Worm (Caenorhabditis elegans) whole organism, young adult: Measurements from ENCODE around the gene ZC395.5.

Experiments used
- B0261.1 ChIP-seq: sonication (generic microtip); optimal IDR thresholded peaks from 2 replicates; lab custom pipeline; 2016; ENCODE audit warnings: mild to moderate bottlenecking, missing genetic modification characterization, moderate library complexity, missing compliant biosample characterization
- C06A6.2 ChIP-seq: fragments of 200-800 bp; sonication (Bioruptor generic); conservative IDR thresholded peaks from 2 replicates; pipeline ENCODE4 v1.3.6; 2022; ENCODE audit warnings: missing genetic modification characterization, missing compliant biosample characterization
- D2030.7 ChIP-seq: fragments of 200-800 bp; sonication (Bioruptor generic); IDR thresholded peaks from 2 replicates; pipeline ENCODE4 v1.3.6; 2022; ENCODE audit warnings: missing genetic modification reagents, missing genetic modification characterization, missing compliant biosample characterization
- F49E8.2 ChIP-seq: sonication (generic microtip); optimal IDR thresholded peaks from 3 replicates; lab custom pipeline; 2017; ENCODE audit warnings: missing genetic modification characterization, mild to moderate bottlenecking, missing compliant biosample characterization, antibody characterized with exemption, moderate library complexity; ENCODE audit not compliant: insufficient read depth
- F57A8.1 ChIP-seq: fragments of 200-800 bp; sonication (Bioruptor generic); optimal IDR thresholded peaks from 2 replicates; lab custom pipeline; 2018; ENCODE audit warnings: mild to moderate bottlenecking, missing genetic modification characterization, moderate library complexity, missing compliant biosample characterization
- F57C9.4 ChIP-seq: sonication (generic microtip); optimal IDR thresholded peaks from 2 replicates; lab custom pipeline; 2017; ENCODE audit warnings: mild to moderate bottlenecking, missing genetic modification characterization, missing compliant biosample characterization
- K12H6.12 ChIP-seq: fragments of 200-800 bp; sonication (Bioruptor generic); optimal IDR thresholded peaks from 2 replicates; lab custom pipeline; 2018; ENCODE audit warnings: mild to moderate bottlenecking, missing genetic modification characterization, missing compliant biosample characterization
- T26A5.8 ChIP-seq: sonication (generic microtip); optimal IDR thresholded peaks from 2 replicates; lab custom pipeline; 2016; ENCODE audit warnings: missing genetic modification characterization, missing compliant biosample characterization
- Y53G8AR.9 ChIP-seq: fragments of 200-800 bp; sonication (Bioruptor generic); conservative IDR thresholded peaks from 2 replicates; pipeline ENCODE4 v1.3.6; 2022; ENCODE audit warnings: missing genetic modification reagents, missing genetic modification characterization, missing compliant biosample characterization
- Y67H2A.10 ChIP-seq: fragments of 200-800 bp; sonication (Bioruptor generic); conservative IDR thresholded peaks from 2 replicates; pipeline ENCODE4 v1.3.6; 2022; ENCODE audit warnings: missing genetic modification reagents, missing genetic modification characterization, missing compliant biosample characterization
- aptf-2 ChIP-seq: fragments of 200-800 bp; sonication (Bioruptor generic); conservative IDR thresholded peaks from 2 replicates; pipeline ENCODE4 v1.3.6; 2022; ENCODE audit warnings: missing genetic modification reagents, missing genetic modification characterization, missing compliant biosample characterization
- attf-3 ChIP-seq: fragments of 200-800 bp; sonication (Bioruptor generic); conservative IDR thresholded peaks from 2 replicates; pipeline ENCODE4 v1.3.6; 2022; ENCODE audit warnings: missing genetic modification reagents, missing genetic modification characterization, missing compliant biosample characterization
- cebp-2 ChIP-seq: fragments of 200-800 bp; sonication (Bioruptor generic); IDR thresholded peaks from 2 replicates; pipeline ENCODE4 v1.3.6; 2022; ENCODE audit warnings: missing genetic modification characterization, missing compliant biosample characterization
- ceh-27 ChIP-seq: fragments of 200-800 bp; sonication (Bioruptor generic); optimal IDR thresholded peaks from 2 replicates; lab custom pipeline; 2018; ENCODE audit warnings: mild to moderate bottlenecking, missing genetic modification characterization, moderate library complexity, missing compliant biosample characterization
- dox-1 ChIP-seq: fragments of 200-800 bp; sonication (Bioruptor generic); IDR thresholded peaks from 2 replicates; pipeline ENCODE4 v1.3.6; 2022; ENCODE audit warnings: missing genetic modification reagents, missing genetic modification characterization, missing compliant biosample characterization
- dpl-1 ChIP-seq: fragments of 150-350 bp; optimal IDR thresholded peaks from 2 replicates; lab custom pipeline; 2014; ENCODE audit warnings: missing biosample characterization, missing genetic modification reagents, missing genetic modification characterization
- efl-1 ChIP-seq: fragments of 150-350 bp; optimal IDR thresholded peaks from 2 replicates; lab custom pipeline; 2014; ENCODE audit warnings: missing biosample characterization, missing genetic modification reagents, missing genetic modification characterization
- egl-44 ChIP-seq: fragments of 200-800 bp; sonication (Bioruptor generic); IDR thresholded peaks from 2 replicates; pipeline ENCODE4 v1.3.6; 2022; ENCODE audit warnings: missing genetic modification reagents, missing genetic modification characterization, missing compliant biosample characterization
- egrh-3 ChIP-seq: fragments of 200-800 bp; sonication (Bioruptor generic); IDR thresholded peaks from 2 replicates; pipeline ENCODE4 v1.3.6; 2022; ENCODE audit warnings: missing genetic modification reagents, missing genetic modification characterization, missing compliant biosample characterization
- hlh-12 ChIP-seq: sonication (generic microtip); optimal IDR thresholded peaks from 2 replicates; lab custom pipeline; 2016; ENCODE audit warnings: missing genetic modification characterization, missing compliant biosample characterization
- hrde-1 ChIP-seq: sonication (generic microtip); optimal IDR thresholded peaks from 2 replicates; lab custom pipeline; 2016; ENCODE audit warnings: missing genetic modification characterization, mild to moderate bottlenecking, missing compliant biosample characterization, moderate library complexity, missing genotype, missing genetic modification reagents, borderline replicate concordance
- hsf-1 ChIP-seq: fragments of 200-800 bp; sonication (Bioruptor generic); IDR thresholded peaks from 2 replicates; pipeline ENCODE4 v1.3.6; 2022; ENCODE audit warnings: missing genetic modification reagents, missing genetic modification characterization, missing compliant biosample characterization
- lin-26 ChIP-seq: fragments of 200-800 bp; sonication (Bioruptor generic); IDR thresholded peaks from 2 replicates; pipeline ENCODE4 v1.3.6; 2022; ENCODE audit warnings: missing genetic modification reagents, missing genetic modification characterization, missing compliant biosample characterization
- lin-35 ChIP-seq, 3 experiments: fragments of 150-350 bp in 2 of 3; sonication (generic microtip) in 1 of 3; optimal IDR thresholded peaks; 2 replicates each; lab custom pipeline; 2014 to 2018; ENCODE audit warnings: missing biosample characterization in 3 of 3, missing genetic modification characterization in 3 of 3, missing genetic modification reagents in 3 of 3
- lin-40 ChIP-seq: sonication (generic microtip); optimal IDR thresholded peaks from 2 replicates; lab custom pipeline; 2016; ENCODE audit warnings: missing genetic modification characterization, mild to moderate bottlenecking, missing compliant biosample characterization, missing genotype, missing genetic modification reagents
- lin-54 ChIP-seq: fragments of 200-800 bp; sonication (Bioruptor generic); optimal IDR thresholded peaks from 2 replicates; lab custom pipeline; 2018; ENCODE audit warnings: mild to moderate bottlenecking, missing genetic modification characterization, missing compliant biosample characterization
- madf-10 ChIP-seq: sonication (generic microtip); optimal IDR thresholded peaks from 2 replicates; lab custom pipeline; 2016; ENCODE audit warnings: mild to moderate bottlenecking, missing genetic modification characterization, missing compliant biosample characterization
- madf-6 ChIP-seq: fragments of 200-800 bp; sonication (Bioruptor generic); IDR thresholded peaks from 2 replicates; pipeline ENCODE4 v1.3.6; 2022; ENCODE audit warnings: missing genetic modification reagents, missing genetic modification characterization, missing compliant biosample characterization
- mcd-1 ChIP-seq: fragments of 200-800 bp; sonication (Bioruptor generic); IDR thresholded peaks from 2 replicates; pipeline ENCODE4 v1.3.6; 2022; ENCODE audit warnings: missing genetic modification reagents, missing genetic modification characterization, missing compliant biosample characterization
- nhr-80 ChIP-seq: sonication (generic microtip); optimal IDR thresholded peaks from 2 replicates; lab custom pipeline; 2016; ENCODE audit warnings: missing genetic modification characterization, missing compliant biosample characterization
- rcor-1 ChIP-seq: fragments of 200-800 bp; sonication (Bioruptor generic); IDR thresholded peaks from 2 replicates; pipeline ENCODE4 v1.3.6; 2022; ENCODE audit warnings: missing genetic modification reagents, missing genetic modification characterization, missing compliant biosample characterization
- rec-8 ChIP-seq, 2 experiments: sonication (generic microtip); optimal IDR thresholded peaks; 2 replicates each; lab custom pipeline; 2016; ENCODE audit warnings: mild to moderate bottlenecking in 2 of 2, missing genetic modification characterization in 2 of 2, missing genetic modification reagents in 2 of 2, missing genotype in 2 of 2, missing biosample characterization in 1 of 2, missing compliant biosample characterization in 1 of 2, moderate library complexity in 1 of 2
- repo-1 ChIP-seq: sonication (generic microtip); optimal IDR thresholded peaks from 2 replicates; lab custom pipeline; 2017; ENCODE audit warnings: mild to moderate bottlenecking, missing genetic modification characterization, missing compliant biosample characterization
- snpc-4 ChIP-seq, 5 experiments: fragments of 150-350 bp in 1 of 5; sonication (generic microtip) in 4 of 5; optimal IDR thresholded peaks; 2 replicates each; lab custom pipeline; 2014 to 2018; ENCODE audit warnings: missing genetic modification characterization in 5 of 5, missing biosample characterization in 3 of 5, antibody characterized with exemption in 2 of 5, mild to moderate bottlenecking in 2 of 5, missing compliant biosample characterization in 2 of 5, missing genotype in 2 of 5, moderate library complexity in 2 of 5, missing genetic modification reagents in 1 of 5
- somi-1 ChIP-seq: fragments of 200-800 bp; sonication (Bioruptor generic); optimal IDR thresholded peaks from 2 replicates; lab custom pipeline; 2018; ENCODE audit warnings: mild to moderate bottlenecking, missing genetic modification characterization, missing compliant biosample characterization
- tbp1 ChIP-seq: fragments of 200-800 bp; sonication (Bioruptor generic); optimal IDR thresholded peaks from 2 replicates; lab custom pipeline; 2018; ENCODE audit warnings: mild to moderate bottlenecking, missing genetic modification characterization, missing compliant biosample characterization
- tlf-1 ChIP-seq: fragments of 200-800 bp; sonication (Bioruptor generic); optimal IDR thresholded peaks from 2 replicates; lab custom pipeline; 2018; ENCODE audit warnings: mild to moderate bottlenecking, missing genetic modification characterization, missing compliant biosample characterization
- unc-130 ChIP-seq: sonication (generic microtip); optimal IDR thresholded peaks from 2 replicates; lab custom pipeline; 2016; ENCODE audit warnings: missing genetic modification reagents, missing genetic modification characterization, missing compliant biosample characterization
- ztf-18 ChIP-seq: sonication (generic microtip); optimal IDR thresholded peaks from 2 replicates; lab custom pipeline; 2016; ENCODE audit warnings: missing genotype, mild to moderate bottlenecking, missing genetic modification characterization, missing compliant biosample characterization
- ztf-25 ChIP-seq: fragments of 200-800 bp; sonication (Bioruptor generic); IDR thresholded peaks from 2 replicates; pipeline ENCODE4 v1.3.6; 2022; ENCODE audit warnings: missing genetic modification reagents, missing genetic modification characterization, missing compliant biosample characterization
- ztf-26 ChIP-seq: sonication (generic microtip); optimal IDR thresholded peaks from 2 replicates; lab custom pipeline; 2017; ENCODE audit warnings: missing genetic modification characterization, missing compliant biosample characterization
- ztf-3 ChIP-seq: fragments of 200-800 bp; sonication (Bioruptor generic); optimal IDR thresholded peaks from 2 replicates; lab custom pipeline; 2018; ENCODE audit warnings: mild to moderate bottlenecking, missing genetic modification characterization, missing compliant biosample characterization

The ZC395.5 gene

DNA sequence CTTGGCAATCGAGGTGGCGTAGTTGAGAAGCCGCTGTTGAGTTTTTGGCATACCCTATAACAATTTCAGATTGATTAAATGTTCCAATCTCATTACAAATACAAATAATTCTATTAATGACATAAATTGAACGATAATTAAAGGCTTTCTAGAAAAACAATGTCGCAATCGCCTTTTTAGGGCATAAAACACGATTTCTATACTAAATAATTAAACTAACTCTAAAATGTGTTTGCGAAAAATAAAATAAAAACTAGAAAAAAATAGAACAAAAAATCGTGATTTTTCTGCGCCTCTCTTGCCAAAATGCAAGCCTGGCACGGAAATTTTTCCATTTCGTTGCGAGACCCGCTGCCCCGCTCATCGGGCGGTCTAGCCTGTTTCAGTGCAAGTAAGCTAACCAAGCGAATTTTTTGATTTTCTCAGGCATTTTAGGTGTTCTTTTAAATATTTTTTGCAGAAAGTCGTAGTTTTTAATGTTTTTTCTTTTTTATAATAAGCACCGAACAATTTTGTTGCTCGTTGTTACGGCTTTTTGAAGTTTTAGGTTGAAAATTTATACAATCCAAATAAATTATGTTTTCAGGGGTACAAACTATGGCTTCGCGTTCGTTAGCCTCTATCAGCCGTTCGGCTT is 39.7 kb upstream of the ZC395.5 start, which contains the start of the genes C34E10.12, C34E10.10 and atp-2 (continued):
- TF ChIP-seq F57C9.4 (no peak), mcd-1 (GFP tag; lab: Robert Waterston, UW) (peak; percentile 73), F49E8.2 (tag; lab: Kevin White, UChicago) (peak; percentile 72), egrh-3 (peak; percentile 50), madf-6 (GFP tag; lab: Robert Waterston, UW) (peak; percentile 72), hrde-1 (no peak), rcor-1 (GFP tag; lab: Robert Waterston, UW) (peak; percentile 39; the same call in 1 of the 2 replicates), hlh-12 (no peak), K12H6.12 (tag; lab: Kevin White, UChicago) (no peak), ceh-27 (GFP tag; lab: Kevin White, UChicago) (peak; percentile 58), ztf-18 (peak; percentile 12), somi-1 (GFP tag; lab: Kevin White, UChicago) (no peak), rec-8 (tag; optimal IDR thresholded peaks at IDR 0.05; lab: Kevin White, UChicago) (no peak), hsf-1 (GFP tag; lab: Robert Waterston, UW) (no peak), dox-1 (peak; percentile 56), lin-54 (GFP tag; lab: Kevin White, UChicago) (peak; percentile 71), tlf-1 (GFP tag; lab: Kevin White, UChicago) (peak; percentile 13), attf-3 (peak; percentile 57; the same call in 1 of the 2 replicates), ztf-26 (peak; percentile 19), unc-130 (peak; percentile 23), tbp1 (GFP tag; lab: Kevin White, UChicago) (peak; percentile 61), F57A8.1 (no peak), aptf-2 (no peak), T26A5.8 (tag; lab: Kevin White, UChicago) (no peak), ztf-3 (GFP tag; lab: Kevin White, UChicago) (no peak), B0261.1 (tag; lab: Kevin White, UChicago) (no peak), madf-10 (peak; percentile 54), dpl-1 (GFP tag; lab: Kevin White, UChicago) (peak; percentile 58), egl-44 (no peak), ztf-25 (no peak), nhr-80 (tag; lab: Kevin White, UChicago) (peak; percentile 38), snpc-4 (GFP tag; optimal IDR thresholded peaks at IDR 0.05; lab: Kevin White, UChicago) (no peak), snpc-4 (tag; optimal IDR thresholded peaks at IDR 0.05; lab: Kevin White, UChicago) (peak; percentile 24 to 75 (median 40)), repo-1 (tag; lab: Kevin White, UChicago) (no peak), C06A6.2 (GFP tag; lab: Robert Waterston, UW) (peak; percentile 46; the same call in 1 of the 2 replicates), Y53G8AR.9 (GFP tag; lab: Robert Waterston, UW) (0 out of 2 replicates have a peak, but pooled peaks have one; percentile 34), efl-1 (GFP tag; lab: Kevin White, UChicago) (no peak), cebp-2 (no peak), Y67H2A.10 (0 out of 2 replicates have a peak, but pooled peaks have one; percentile 39), D2030.7 (no peak; the same call in 1 of the 2 replicates), lin-26 (GFP tag; lab: Robert Waterston, UW) (no peak), lin-40 (tag; lab: Kevin White, UChicago) (peak; percentile 64), lin-35 (GFP tag; optimal IDR thresholded peaks at IDR 0.05; lab: Kevin White, UChicago) (peak in 1 of 3 experiments; percentile 76)
